Fruit fly (Drosophila melanogaster): ENCODE data around the gene Blos2.

Blos2 gene

dm6 chr3L:11091943-11092609, 30.7 kb downstream of the Blos2 start (continued):
- TF ChIP-seq CG18764 (GFP tag; optimal IDR thresholded peaks at IDR 0.05) (peak; percentile 52), CG10274 (GFP tag; optimal IDR thresholded peaks at IDR 0.05) (no peak), CG6654 (GFP tag; optimal IDR thresholded peaks at IDR 0.05) (peak; percentile 14), CG13775 (GFP tag; optimal IDR thresholded peaks at IDR 0.05) (peak; percentile 7), gce (GFP tag; IDR thresholded peaks at IDR 0.05) (no peak), jigr1 (GFP tag; IDR thresholded peaks at IDR 0.05) (no peak), CG1647 (GFP tag; optimal IDR thresholded peaks at IDR 0.05) (peak; percentile 67), tio (GFP tag; optimal IDR thresholded peaks at IDR 0.05) (no peak), CG6765 (GFP tag; optimal IDR thresholded peaks at IDR 0.05) (no peak), E2f2 (GFP tag; IDR thresholded peaks at IDR 0.05) (peak; percentile 34; the same call in 1 of the 2 replicates), CG13624 (GFP tag; optimal IDR thresholded peaks at IDR 0.05) (peak; percentile 74), CG1602 (GFP tag; optimal IDR thresholded peaks at IDR 0.05) (peak; percentile 9), CG14050 (GFP tag; IDR thresholded peaks at IDR 0.05) (no peak), CG6683 (GFP tag; optimal IDR thresholded peaks at IDR 0.05) (no peak), dmrt99B (tag; optimal IDR thresholded peaks at IDR 0.05) (no peak), bcd (GFP tag; optimal IDR thresholded peaks at IDR 0.05) (peak; percentile 43), CG7745 (tag; optimal IDR thresholded peaks at IDR 0.05) (no peak), CG7987 (GFP tag; optimal IDR thresholded peaks at IDR 0.05) (no peak), CHES-1-like (GFP tag; optimal IDR thresholded peaks at IDR 0.05) (peak; percentile 63), CG1832 (GFP tag; optimal IDR thresholded peaks at IDR 0.05) (no peak), CG8359 (GFP tag; optimal IDR thresholded peaks at IDR 0.05; ENCODE audit: borderline replicate concordance) (no peak), CG2202 (tag; optimal IDR thresholded peaks at IDR 0.05) (no peak), CG17829 (tag; optimal IDR thresholded peaks at IDR 0.05) (peak; percentile 31), Taf1 (GFP tag; IDR thresholded peaks at IDR 0.05) (0 out of 2 replicates have a peak, but pooled peaks have one; percentile 21), dm (GFP tag; optimal IDR thresholded peaks at IDR 0.05) (no peak), dmrt11E (tag; optimal IDR thresholded peaks at IDR 0.05) (peak; percentile 31), unc-4 (GFP tag; IDR thresholded peaks at IDR 0.05; ENCODE audit: partially characterized antibody) (no peak), pho (GFP tag; optimal IDR thresholded peaks at IDR 0.05) (peak; percentile 48), CG31224 (GFP tag; IDR thresholded peaks at IDR 0.05) (no peak), Atf6 (GFP tag; IDR thresholded peaks at IDR 0.05) (peak; percentile 41; the same call in 1 of the 2 replicates), CG17328 (GFP tag; IDR thresholded peaks at IDR 0.05) (peak; percentile 42; the same call in 1 of the 2 replicates), CG34422 (GFP tag; IDR thresholded peaks at IDR 0.05) (peak; percentile 58; the same call in 2 of the 3 replicates), phol (tag; optimal IDR thresholded peaks at IDR 0.05) (no peak), CG5245 (GFP tag; optimal IDR thresholded peaks at IDR 0.05) (peak; percentile 29), CG12104 (GFP tag; optimal IDR thresholded peaks at IDR 0.05) (no peak), Dip3 (GFP tag; optimal IDR thresholded peaks at IDR 0.05) (peak; percentile 48), peb (GFP tag; IDR thresholded peaks at IDR 0.05) (0 out of 2 replicates have a peak, but pooled peaks have one; percentile 20), wek (GFP tag; optimal IDR thresholded peaks at IDR 0.05) (no peak), CG2199 (GFP tag; IDR thresholded peaks at IDR 0.05) (0 out of 3 replicates have a peak, but pooled peaks have one; percentile 46), ci (GFP tag; IDR thresholded peaks at IDR 0.05) (peak; percentile 77; the same call in 2 of the 3 replicates), HLH54F (GFP tag; optimal IDR thresholded peaks at IDR 0.05) (peak; percentile 72), amos (GFP tag; IDR thresholded peaks at IDR 0.05; ENCODE audit: partially characterized antibody) (0 out of 2 replicates have a peak, but pooled peaks have one; percentile 21), lab (GFP tag; optimal IDR thresholded peaks at IDR 0.05) (peak; percentile 80), Elba2 (GFP tag; optimal IDR thresholded peaks at IDR 0.05) (peak; percentile 27), Hsf (GFP tag; optimal IDR thresholded peaks at IDR 0.05) (peak; percentile 57), HmgZ (tag; optimal IDR thresholded peaks at IDR 0.05) (peak; percentile 42), bowl (GFP tag; IDR thresholded peaks at IDR 0.05) (no peak), repo (GFP tag; optimal IDR thresholded peaks at IDR 0.05) (peak; percentile 56), CG16815 (GFP tag; optimal IDR thresholded peaks at IDR 0.05) (peak; percentile 37), Side (GFP tag; optimal IDR thresholded peaks at IDR 0.05) (peak; percentile 76)
